Worm (Caenorhabditis elegans): ENCODE results near the gene F52B11.2.

The F52B11.2 gene

ce11 chrIV:14107647-14108046 lies 24.3 kb downstream of the F52B11.2 start:
- TF ChIP-seq eyg-1 (tag; optimal IDR thresholded peaks at IDR 0.05), result no peak
- no peak for TF ChIP-seq zip-5 (tag; optimal IDR thresholded peaks at IDR 0.05)
- TF ChIP-seq hlh-6 (tag; optimal IDR thresholded peaks at IDR 0.05), result no peak
- TF ChIP-seq T23F11.4 (GFP tag; optimal IDR thresholded peaks at IDR 0.05), result no peak
- TF ChIP-seq ceh-18 (tag; optimal IDR thresholded peaks at IDR 0.05), result no peak
- TF ChIP-seq C38D4.7 (GFP tag; optimal IDR thresholded peaks at IDR 0.05), result no peak
- no peak for TF ChIP-seq tbx-2 (tag; optimal IDR thresholded peaks at IDR 0.05)

DNA sequence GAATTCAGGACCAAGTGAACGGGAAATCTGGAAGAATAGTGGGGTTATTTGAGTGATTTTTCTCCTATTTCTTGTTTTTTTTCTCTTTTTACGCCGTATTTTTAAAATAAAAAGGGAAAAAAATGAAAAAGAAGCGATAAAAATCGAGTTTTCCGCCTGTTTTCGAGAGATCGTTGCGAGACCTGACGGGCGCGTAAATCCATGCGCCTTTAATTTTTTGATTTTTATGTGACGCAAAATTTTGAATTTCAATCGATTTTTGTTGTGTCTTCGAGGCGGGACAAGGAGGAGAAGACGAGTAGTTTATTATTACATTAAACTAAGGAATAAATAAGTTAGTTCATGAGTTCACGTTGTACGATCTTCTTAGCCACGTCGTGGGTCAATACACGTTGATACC lies 30.3 kb downstream of the F52B11.2 start:
- TF ChIP-seq pros-1 (tag; optimal IDR thresholded peaks at IDR 0.05), result no peak
- TF ChIP-seq nhr-11 (tag; optimal IDR thresholded peaks at IDR 0.05), result no peak
- no peak for TF ChIP-seq pag-3 (tag; optimal IDR thresholded peaks at IDR 0.05; ENCODE audit: borderline replicate concordance)
- TF ChIP-seq ref-2 (tag; optimal IDR thresholded peaks at IDR 0.05), result no peak
- TF ChIP-seq K09A11.1 (tag; optimal IDR thresholded peaks at IDR 0.05; ENCODE audit: insufficient read depth), result no peak
- TF ChIP-seq ceh-6 (GFP tag; optimal IDR thresholded peaks at IDR 0.05), result no peak
- no peak for TF ChIP-seq pqm-1 (tag; optimal IDR thresholded peaks at IDR 0.05)
- no peak for TF ChIP-seq fax-1 (tag; optimal IDR thresholded peaks at IDR 0.05)
- TF ChIP-seq unc-55 (GFP tag; optimal IDR thresholded peaks at IDR 0.05), result no peak
- no peak for TF ChIP-seq ceh-48 (tag; optimal IDR thresholded peaks at IDR 0.05)
- no peak for TF ChIP-seq hlh-15 (tag; optimal IDR thresholded peaks at IDR 0.05)
- TF ChIP-seq ets-4 (tag; optimal IDR thresholded peaks at IDR 0.05), result no peak
- no peak for TF ChIP-seq che-1 (tag; optimal IDR thresholded peaks at IDR 0.05)

- no peak for TF ChIP-seq ceh-22 (tag; optimal IDR thresholded peaks at IDR 0.05)
Observed at ce11 chrIV:14114357-14114756, 31.0 kb downstream of the F52B11.2 start.

DNA sequence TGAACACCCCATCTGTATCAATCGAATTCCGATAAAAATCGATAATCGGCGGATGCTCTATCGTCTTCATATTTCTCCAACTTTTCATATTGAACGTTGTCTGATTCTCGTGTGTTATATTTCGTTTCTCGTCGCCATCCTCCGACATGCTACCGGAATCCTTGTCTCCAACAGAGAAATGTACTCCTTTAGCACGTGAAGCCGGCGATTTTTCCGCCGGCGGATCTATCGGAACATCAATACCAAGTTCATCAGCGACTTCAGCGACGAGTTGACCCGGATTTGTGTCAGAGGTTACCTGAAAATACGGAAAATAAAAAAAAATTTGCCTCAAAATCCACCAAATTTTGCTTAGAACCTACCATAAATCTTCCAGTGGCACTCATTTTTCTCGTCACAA lies 31.7 kb downstream of the F52B11.2 start:
- TF ChIP-seq pax-1 (tag; optimal IDR thresholded peaks at IDR 0.05), result no peak
- TF ChIP-seq sdc-2 (tag; optimal IDR thresholded peaks at IDR 0.05), result no peak
- no peak for TF ChIP-seq tbx-7 (tag; optimal IDR thresholded peaks at IDR 0.05)
- TF ChIP-seq ref-2 (tag; optimal IDR thresholded peaks at IDR 0.05), result no peak
- TF ChIP-seq unc-3 (GFP tag; conservative IDR thresholded peaks at IDR 0.05), result no peak
- no peak for TF ChIP-seq unc-3 (tag; optimal IDR thresholded peaks at IDR 0.05)
- no peak for TF ChIP-seq ceh-14 (tag; optimal IDR thresholded peaks at IDR 0.05)
- TF ChIP-seq C08G9.2 (tag; optimal IDR thresholded peaks at IDR 0.05), result no peak
- TF ChIP-seq dve-1 (tag; optimal IDR thresholded peaks at IDR 0.05), result no peak
- no peak for TF ChIP-seq pat-9 (tag; optimal IDR thresholded peaks at IDR 0.05)
- no peak for TF ChIP-seq ceh-45 (GFP tag; IDR thresholded peaks at IDR 0.05)
- no peak for TF ChIP-seq F13H6.1 (tag; optimal IDR thresholded peaks at IDR 0.05)

DNA sequence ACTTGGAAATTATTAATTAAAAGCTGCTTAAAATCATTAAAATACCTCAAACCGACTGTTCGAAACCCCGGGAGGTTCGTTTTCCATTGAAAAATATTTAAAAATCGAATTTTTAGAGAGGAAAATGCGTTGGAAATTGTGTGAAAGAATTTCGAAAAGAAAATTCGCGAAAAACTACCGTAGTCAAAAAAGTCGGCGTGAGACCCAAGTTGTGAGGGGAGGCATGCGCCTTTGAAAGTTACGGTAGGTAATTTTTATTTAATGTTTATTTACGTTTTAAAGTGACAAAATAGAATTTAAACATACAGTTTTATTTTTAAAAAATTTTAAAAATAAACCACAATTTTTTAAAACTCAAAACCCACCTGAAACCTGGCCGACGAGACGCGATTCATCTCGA lies 32.2 kb downstream of the F52B11.2 start:
- TF ChIP-seq ceh-31 (tag; optimal IDR thresholded peaks at IDR 0.05) (no peak), hlh-15 (tag; optimal IDR thresholded peaks at IDR 0.05) (no peak), nfya-1 (tag; optimal IDR thresholded peaks at IDR 0.05) (no peak), pha-4 (tag; optimal IDR thresholded peaks at IDR 0.05) (no peak), K02D7.2 (tag; optimal IDR thresholded peaks at IDR 0.05) (no peak), hlh-6 (tag; optimal IDR thresholded peaks at IDR 0.05) (no peak), unc-55 (GFP tag; optimal IDR thresholded peaks at IDR 0.05) (no peak), pros-1 (tag; optimal IDR thresholded peaks at IDR 0.05) (no peak), pha-2 (tag; optimal IDR thresholded peaks at IDR 0.05) (no peak), ztf-16 (tag; optimal IDR thresholded peaks at IDR 0.05) (no peak), ama-1 (optimal IDR thresholded peaks at IDR 0.05) (no peak)

Measured in whole organism, late embryonic.